Worm (Caenorhabditis elegans) whole organism, mixed stage, embryonic: ENCODE results near the gene C55A6.4.

ENCODE experiments used
- ceh-39 ChIP-seq: fragments of 150-350 bp; optimal IDR thresholded peaks from 2 replicates; lab custom pipeline; 2014; ENCODE audit warnings: missing biosample characterization, missing genetic modification characterization
- ces-1 ChIP-seq: fragments of 150-350 bp; optimal IDR thresholded peaks from 2 replicates; lab custom pipeline; 2014; ENCODE audit warnings: missing biosample characterization, missing genetic modification reagents, missing genetic modification characterization
- mab-5 ChIP-seq: fragments of 150-350 bp; optimal IDR thresholded peaks from 2 replicates; lab custom pipeline; 2014; ENCODE audit warnings: missing biosample characterization, missing genetic modification characterization
- nhr-12 ChIP-seq: fragments of 150-350 bp; optimal IDR thresholded peaks from 2 replicates; lab custom pipeline; 2014; ENCODE audit warnings: missing biosample characterization, missing genetic modification characterization
- nhr-237 ChIP-seq: fragments of 150-350 bp; optimal IDR thresholded peaks from 2 replicates; lab custom pipeline; 2014; ENCODE audit warnings: missing biosample characterization, missing genetic modification characterization
- nhr-76 ChIP-seq: sonication (generic microtip); optimal IDR thresholded peaks from 2 replicates; lab custom pipeline; 2017; ENCODE audit warnings: missing biosample characterization, missing genetic modification characterization
- ztf-11 ChIP-seq: fragments of 150-350 bp; optimal IDR thresholded peaks from 2 replicates; lab custom pipeline; 2014; ENCODE audit warnings: missing biosample characterization, missing genetic modification characterization

DNA sequence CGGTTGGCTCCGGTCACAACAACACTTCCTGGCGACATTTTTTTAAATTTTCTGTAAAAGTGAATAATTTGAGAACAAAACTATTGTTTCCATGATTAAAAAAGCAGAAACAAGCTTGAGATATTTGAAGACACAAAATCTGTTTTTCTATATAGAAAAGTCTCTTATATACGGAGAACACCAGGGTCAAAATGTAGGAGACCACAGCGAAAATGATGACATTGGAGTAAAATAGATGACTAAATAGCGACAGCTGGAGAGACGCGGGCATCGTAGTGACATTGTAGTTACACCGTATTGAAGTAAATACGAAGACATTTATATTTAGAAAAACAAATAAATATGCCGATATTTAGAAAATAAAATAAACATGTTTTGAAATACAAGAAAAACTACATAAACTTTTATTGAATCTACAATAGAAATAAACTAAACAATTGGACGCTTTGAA lies 1.5 kb downstream of the C55A6.4 start, which contains the start of gene sdz-8:
- TF ChIP-seq ces-1 = no peak
- TF ChIP-seq nhr-237 (tag; lab: Kevin White, UChicago) = no peak
- TF ChIP-seq mab-5 (tag; lab: Kevin White, UChicago) = no peak
- TF ChIP-seq nhr-12 (tag; lab: Kevin White, UChicago) = no peak
- no peak for TF ChIP-seq nhr-76 (tag; lab: Kevin White, UChicago)
- TF ChIP-seq ztf-11 (tag; lab: Kevin White, UChicago) = no peak
- TF ChIP-seq ceh-39 (tag; lab: Kevin White, UChicago) = no peak
